Worm (Caenorhabditis elegans) whole organism, late embryonic: ENCODE results near the gene F54B11.9.

Experiments
- C38D4.7 ChIP-seq: fragments of 200-800 bp; sonication (Bioruptor generic); optimal IDR thresholded peaks from 2 replicates; lab custom pipeline; 2018; ENCODE audit warnings: mild to moderate bottlenecking, missing genetic modification characterization, moderate library complexity, missing compliant biosample characterization
- K02D7.2 ChIP-seq: sonication (generic microtip); optimal IDR thresholded peaks from 2 replicates; lab custom pipeline; 2017; ENCODE audit warnings: mild to moderate bottlenecking, missing genetic modification characterization, missing compliant biosample characterization
- T23F11.4 ChIP-seq: fragments of 200-800 bp; sonication (Bioruptor generic); optimal IDR thresholded peaks from 2 replicates; lab custom pipeline; 2018; ENCODE audit warnings: mild to moderate bottlenecking, missing genetic modification characterization, missing compliant biosample characterization
- ama-1 ChIP-seq: fragments of 150-350 bp; optimal IDR thresholded peaks from 2 replicates; lab custom pipeline; 2014
- ceh-19 ChIP-seq: fragments of 200-800 bp; sonication (Bioruptor generic); optimal IDR thresholded peaks from 2 replicates; lab custom pipeline; 2018; ENCODE audit warnings: mild to moderate bottlenecking, missing genetic modification characterization, missing compliant biosample characterization
- ceh-2 ChIP-seq: sonication (generic microtip); optimal IDR thresholded peaks from 2 replicates; lab custom pipeline; 2016; ENCODE audit warnings: missing genotype, missing genetic modification characterization, missing compliant biosample characterization
- ceh-24 ChIP-seq: sonication (generic microtip); optimal IDR thresholded peaks from 2 replicates; lab custom pipeline; 2016; ENCODE audit warnings: mild to moderate bottlenecking, missing genetic modification characterization, missing compliant biosample characterization
- ceh-31 ChIP-seq: sonication (generic microtip); optimal IDR thresholded peaks from 2 replicates; lab custom pipeline; 2016; ENCODE audit warnings: missing genetic modification characterization, missing compliant biosample characterization
- ceh-45 ChIP-seq: fragments of 200-800 bp; sonication (Bioruptor generic); IDR thresholded peaks from 2 replicates; pipeline ENCODE4 v1.3.6; 2022; ENCODE audit warnings: missing genetic modification reagents, missing genetic modification characterization, missing compliant biosample characterization
- che-1 ChIP-seq: sonication (generic microtip); optimal IDR thresholded peaks from 2 replicates; lab custom pipeline; 2016; ENCODE audit warnings: mild to moderate bottlenecking, missing genetic modification characterization, missing compliant biosample characterization
- elt-4 ChIP-seq: sonication (generic microtip); optimal IDR thresholded peaks from 2 replicates; lab custom pipeline; 2016; ENCODE audit warnings: missing genetic modification characterization, missing compliant biosample characterization
- ets-4 ChIP-seq: sonication (generic microtip); optimal IDR thresholded peaks from 2 replicates; lab custom pipeline; 2016; ENCODE audit warnings: missing genetic modification characterization, missing compliant biosample characterization
- eyg-1 ChIP-seq: sonication (generic microtip); optimal IDR thresholded peaks from 2 replicates; lab custom pipeline; 2016; ENCODE audit warnings: missing genotype, missing genetic modification characterization, missing compliant biosample characterization
- fax-1 ChIP-seq: sonication (generic microtip); optimal IDR thresholded peaks from 2 replicates; lab custom pipeline; 2016; ENCODE audit warnings: missing genotype, missing genetic modification characterization, missing compliant biosample characterization
- fkh-10 ChIP-seq: fragments of 150-350 bp; optimal IDR thresholded peaks from 2 replicates; lab custom pipeline; 2014; ENCODE audit warnings: missing biosample characterization, missing genetic modification reagents, missing genetic modification characterization
- fkh-6 ChIP-seq: sonication (generic microtip); optimal IDR thresholded peaks from 2 replicates; lab custom pipeline; 2016; ENCODE audit warnings: missing genetic modification characterization, missing compliant biosample characterization
- hlh-15 ChIP-seq: sonication (generic microtip); optimal IDR thresholded peaks from 2 replicates; lab custom pipeline; 2016; ENCODE audit warnings: missing genetic modification characterization, missing compliant biosample characterization
- hlh-30 ChIP-seq: sonication (generic microtip); optimal IDR thresholded peaks from 2 replicates; lab custom pipeline; 2017; ENCODE audit warnings: antibody characterized with exemption, missing genetic modification characterization, missing compliant biosample characterization; ENCODE audit not compliant: insufficient read depth
- lim-6 ChIP-seq: sonication (generic microtip); optimal IDR thresholded peaks from 2 replicates; lab custom pipeline; 2016; ENCODE audit warnings: missing genetic modification characterization, missing compliant biosample characterization
- madf-2 ChIP-seq: sonication (generic microtip); optimal IDR thresholded peaks from 2 replicates; lab custom pipeline; 2017; ENCODE audit warnings: missing genetic modification characterization, missing compliant biosample characterization
- pat-9 ChIP-seq: fragments of 200-800 bp; sonication (Bioruptor generic); optimal IDR thresholded peaks from 2 replicates; lab custom pipeline; 2018; ENCODE audit warnings: mild to moderate bottlenecking, missing genetic modification characterization, moderate library complexity, missing compliant biosample characterization
- pax-1 ChIP-seq: fragments of 150-350 bp; optimal IDR thresholded peaks from 2 replicates; lab custom pipeline; 2014; ENCODE audit warnings: missing biosample characterization, missing genetic modification characterization
- pha-4 ChIP-seq: fragments of 150-350 bp; optimal IDR thresholded peaks from 2 replicates; lab custom pipeline; 2018; ENCODE audit warnings: missing biosample characterization, missing genetic modification reagents, missing genetic modification characterization
- pros-1 ChIP-seq: fragments of 150-350 bp; optimal IDR thresholded peaks from 2 replicates; lab custom pipeline; 2014; ENCODE audit warnings: missing biosample characterization, missing genetic modification reagents, missing genetic modification characterization
- rnt-1 ChIP-seq: sonication (generic microtip); optimal IDR thresholded peaks from 2 replicates; lab custom pipeline; 2016; ENCODE audit warnings: missing genetic modification characterization, missing compliant biosample characterization
- sdc-2 ChIP-seq: sonication (generic microtip); optimal IDR thresholded peaks from 2 replicates; lab custom pipeline; 2016; ENCODE audit warnings: missing genotype, missing genetic modification characterization, missing compliant biosample characterization
- sox-2 ChIP-seq: fragments of 200-800 bp; sonication (Bioruptor generic); IDR thresholded peaks from 2 replicates; pipeline ENCODE4 v1.3.6; 2022; ENCODE audit warnings: missing genetic modification reagents, missing genetic modification characterization, missing compliant biosample characterization
- sox-4 ChIP-seq: sonication (generic microtip); optimal IDR thresholded peaks from 2 replicates; lab custom pipeline; 2017; ENCODE audit warnings: mild to moderate bottlenecking, missing genetic modification characterization, inconsistent platforms, missing compliant biosample characterization
- tbx-2 ChIP-seq: sonication (generic microtip); optimal IDR thresholded peaks from 2 replicates; lab custom pipeline; 2016; ENCODE audit warnings: missing genetic modification characterization, missing compliant biosample characterization
- unc-3 ChIP-seq, 2 experiments: fragments of 200-800 bp in 1 of 2; sonication (Bioruptor generic) in 1 of 2; sonication (generic microtip) in 1 of 2; conservative IDR thresholded peaks in 1 of 2; optimal IDR thresholded peaks in 1 of 2; 2 replicates each; pipeline versions ENCODE4 v1.3.6 to Lab custom; 2016 to 2022; ENCODE audit warnings: missing compliant biosample characterization in 2 of 2, missing genetic modification characterization in 2 of 2, missing genetic modification reagents in 1 of 2
- unc-42 ChIP-seq: sonication (generic microtip); optimal IDR thresholded peaks from 2 replicates; lab custom pipeline; 2016; ENCODE audit warnings: missing genotype, missing genetic modification characterization, missing compliant biosample characterization
- unc-55 ChIP-seq: sonication (generic microtip); optimal IDR thresholded peaks from 2 replicates; lab custom pipeline; 2017; ENCODE audit warnings: missing biosample characterization, missing genetic modification reagents, missing genetic modification characterization
- unc-86 ChIP-seq: sonication (generic microtip); optimal IDR thresholded peaks from 2 replicates; lab custom pipeline; 2016; ENCODE audit warnings: missing genetic modification characterization, missing compliant biosample characterization

The F54B11.9 gene

DNA sequence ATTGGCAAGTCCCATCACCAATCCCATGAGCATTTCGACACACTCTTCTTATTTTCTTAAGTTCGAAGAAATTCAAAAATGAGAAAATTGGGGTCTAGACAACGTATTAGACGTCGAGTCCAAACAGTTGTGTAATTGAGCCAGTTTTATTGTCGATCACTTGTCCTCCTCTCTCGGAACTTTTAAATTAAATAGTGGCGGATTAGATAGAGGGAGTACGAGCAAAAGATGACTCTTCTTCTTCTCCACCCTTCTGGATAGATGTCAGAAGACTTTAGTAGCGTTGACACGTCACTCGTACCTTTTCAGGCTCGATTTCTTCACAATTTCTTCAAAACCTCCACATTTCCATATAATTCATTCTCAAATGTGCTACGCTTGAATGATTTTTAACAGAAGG lies 9.8 kb downstream of the F54B11.9 start:
- no peak for TF ChIP-seq fax-1
- TF ChIP-seq ceh-31 (tag; lab: Kevin White, UChicago), result no peak
- TF ChIP-seq sox-4 (tag; lab: Kevin White, UChicago), result no peak

DNA sequence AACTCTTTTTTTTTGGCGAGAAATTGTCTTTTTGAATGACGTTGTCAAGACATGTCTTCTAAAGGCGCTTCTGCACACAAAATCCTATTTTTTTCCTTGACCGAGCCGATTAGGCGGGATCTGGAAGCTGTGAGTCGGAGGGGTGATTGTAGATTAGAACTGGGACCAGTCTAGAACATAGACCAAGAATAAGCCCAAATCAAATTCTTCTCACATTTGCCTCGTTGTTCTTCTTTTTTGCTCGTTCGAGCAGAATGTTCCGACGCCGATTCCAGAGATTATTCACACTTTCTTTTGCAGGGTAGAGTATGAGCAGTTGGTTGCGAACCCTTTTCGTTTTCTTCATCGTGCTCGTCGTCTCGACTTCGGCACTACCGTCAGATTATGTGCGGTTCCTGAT lies 13.2 kb downstream of the F54B11.9 start, which contains the start of gene nlp-53:
Gene nlp-53, plus strand, starts transcription at position 301 of the 400 bp plus-strand sequence.
- TF ChIP-seq ceh-2 (no peak), ceh-24 (tag; lab: Kevin White, UChicago) (no peak), unc-86 (tag; lab: Kevin White, UChicago) (no peak), madf-2 (tag; lab: Kevin White, UChicago) (no peak), lim-6 (tag; lab: Kevin White, UChicago) (no peak)
- TF ChIP-seq, all 69 proteins: peak for 0

DNA sequence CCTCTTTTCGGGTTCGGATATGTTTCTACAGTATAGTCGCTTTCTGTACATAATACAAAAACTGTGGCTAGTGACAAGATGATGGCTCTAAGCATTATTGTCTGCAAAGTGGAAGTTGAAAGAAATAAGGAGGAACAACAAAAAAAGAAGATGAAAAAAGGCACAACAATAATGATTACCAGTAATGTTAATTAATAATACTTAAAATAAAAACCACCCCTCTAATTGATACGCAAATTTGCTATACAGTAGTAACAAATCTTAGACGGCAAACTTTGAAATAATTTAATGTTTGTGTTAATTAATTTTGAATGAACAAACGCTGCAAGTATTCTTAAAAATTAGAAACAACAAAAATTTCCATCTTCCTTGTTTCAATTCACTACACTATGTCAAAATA lies 16.3 kb downstream of the F54B11.9 start, which contains the start of gene Y12A6A.1:
Gene Y12A6A.1, minus strand, starts transcription at position 101 of the 400 bp plus-strand sequence.
- TF ChIP-seq pha-4 (tag; lab: Kevin White, UChicago) (no peak), unc-42 (tag; lab: Kevin White, UChicago) (no peak), ceh-24 (tag; lab: Kevin White, UChicago) (no peak), elt-4 (tag; lab: Kevin White, UChicago) (no peak), unc-55 (GFP tag; lab: Kevin White, UChicago) (no peak), pax-1 (tag; lab: Kevin White, UChicago) (no peak), T23F11.4 (GFP tag; lab: Kevin White, UChicago) (no peak), sdc-2 (tag; lab: Kevin White, UChicago) (no peak), fkh-6 (tag; lab: Kevin White, UChicago) (no peak), unc-3 (GFP tag; conservative IDR thresholded peaks at IDR 0.05; lab: Robert Waterston, UW) (no peak), unc-3 (tag; optimal IDR thresholded peaks at IDR 0.05; lab: Kevin White, UChicago) (no peak), C38D4.7 (GFP tag; lab: Kevin White, UChicago) (no peak), lim-6 (tag; lab: Kevin White, UChicago) (no peak), fkh-10 (GFP tag; lab: Kevin White, UChicago) (no peak), ama-1 (lab: Kevin White, UChicago) (no peak), rnt-1 (tag; lab: Kevin White, UChicago) (no peak), ceh-19 (no peak), pat-9 (no peak), hlh-30 (tag; lab: Kevin White, UChicago) (no peak)

DNA sequence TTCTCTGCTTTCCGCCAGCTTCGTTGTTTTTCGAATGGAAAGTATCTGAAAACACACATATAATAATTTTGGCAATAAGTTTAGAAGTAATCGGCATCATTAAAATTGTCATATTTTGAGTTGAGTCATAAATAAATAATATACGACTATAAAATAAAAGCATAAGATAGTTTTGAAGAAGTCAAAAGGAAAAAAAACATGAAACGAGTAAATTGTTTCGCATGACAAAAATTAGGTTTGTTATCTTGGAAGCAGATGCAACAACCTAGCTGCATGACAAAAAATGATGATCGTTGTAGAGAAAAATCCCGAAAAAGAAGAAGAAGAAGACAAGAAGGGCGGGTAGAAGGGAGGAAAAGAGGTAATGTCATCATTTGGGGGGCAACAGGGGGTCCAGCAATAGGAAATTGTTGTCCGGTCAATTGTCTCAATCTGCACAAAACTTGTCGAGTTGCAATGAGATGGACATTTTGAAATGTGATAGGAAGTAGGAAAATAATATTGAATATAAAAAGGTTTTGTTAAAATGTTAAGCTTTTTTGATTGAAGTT lies 25.8 kb downstream of the F54B11.9 start, which contains the start of gene nlg-1:
Gene nlg-1, minus strand, starts transcription at position 51 of the 551 bp plus-strand sequence.
- TF ChIP-seq unc-42 (tag; lab: Kevin White, UChicago), result peak; percentile 82
- TF ChIP-seq sox-2 (GFP tag; lab: Robert Waterston, UW), result no peak
- TF ChIP-seq pros-1 (tag; lab: Kevin White, UChicago), result no peak
- TF ChIP-seq, all 69 proteins: peak for 1

DNA sequence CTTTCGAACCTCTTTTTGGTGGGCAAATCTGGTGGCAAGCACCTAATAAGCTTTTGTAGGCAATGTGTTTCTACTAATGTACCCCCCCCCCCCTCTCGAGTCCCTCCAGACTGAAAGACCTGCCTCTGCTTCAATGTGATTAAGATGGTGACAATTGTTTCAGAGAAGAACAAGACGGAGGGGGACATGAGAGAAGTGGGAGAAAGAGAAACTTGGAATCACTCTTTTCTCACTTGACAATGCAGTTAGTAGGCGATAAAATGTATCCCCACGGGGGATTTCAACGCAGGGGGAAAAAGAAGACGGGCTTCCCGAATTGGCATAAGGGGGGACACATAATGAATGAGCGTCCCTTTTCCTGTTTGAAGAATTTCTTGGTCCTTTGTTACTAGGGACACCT lies 26.9 kb downstream of the F54B11.9 start:
- TF ChIP-seq eyg-1 (tag; lab: Kevin White, UChicago) (no peak), ets-4 (tag; lab: Kevin White, UChicago) (no peak), ceh-19 (no peak), hlh-30 (tag; lab: Kevin White, UChicago) (no peak), K02D7.2 (tag; lab: Kevin White, UChicago) (no peak), unc-42 (tag; lab: Kevin White, UChicago) (peak; percentile 67), C38D4.7 (GFP tag; lab: Kevin White, UChicago) (no peak), hlh-15 (no peak), sox-4 (tag; lab: Kevin White, UChicago) (no peak), ceh-45 (GFP tag; lab: Robert Waterston, UW) (no peak), T23F11.4 (GFP tag; lab: Kevin White, UChicago) (no peak), tbx-2 (tag; lab: Kevin White, UChicago) (no peak), che-1 (no peak), unc-3 (GFP tag; conservative IDR thresholded peaks at IDR 0.05; lab: Robert Waterston, UW) (no peak), unc-3 (tag; optimal IDR thresholded peaks at IDR 0.05; lab: Kevin White, UChicago) (peak; percentile 24), ceh-31 (tag; lab: Kevin White, UChicago) (peak; percentile 32)
